Fruit fly (Drosophila melanogaster) whole organism, embryonic: ENCODE measurements around the gene nmdyn-D7.

Source experiments
- Bteb2 ChIP-seq: fragments of 200-800 bp; sonication (Bioruptor generic); optimal IDR thresholded peaks from 2 replicates; lab custom pipeline; 2016; ENCODE audit warnings: missing biosample characterization, missing genetic modification characterization
- CG10979 ChIP-seq: fragments of 200-800 bp; sonication (Bioruptor generic); optimal IDR thresholded peaks from 2 replicates; lab custom pipeline; 2018; ENCODE audit warnings: missing biosample characterization, mild to moderate bottlenecking, missing genetic modification characterization, moderate library complexity
- CG11247 ChIP-seq: fragments of 200-800 bp; sonication (Bioruptor generic); IDR thresholded peaks from 2 replicates; pipeline ENCODE4 v1.3.6; 2022; ENCODE audit warnings: missing biosample characterization, missing genetic modification characterization
- CG11456 ChIP-seq: fragments of 200-800 bp; sonication (Bioruptor generic); IDR thresholded peaks from 3 replicates; pipeline ENCODE4 v1.3.6; 2022; ENCODE audit warnings: missing biosample characterization, missing genetic modification characterization
- CG11504 ChIP-seq: fragments of 200-800 bp; sonication (Bioruptor generic); optimal IDR thresholded peaks from 3 replicates; lab custom pipeline; 2019; ENCODE audit warnings: missing biosample characterization, mild to moderate bottlenecking, missing genetic modification characterization, moderate library complexity
- CG12104 ChIP-seq: fragments of 200-800 bp; sonication (Bioruptor generic); optimal IDR thresholded peaks from 3 replicates; lab custom pipeline; 2016; ENCODE audit warnings: missing biosample characterization, missing genetic modification characterization
- CG13287 ChIP-seq: fragments of 200-800 bp; sonication (Bioruptor generic); IDR thresholded peaks from 2 replicates; pipeline ENCODE4 v1.3.6; 2022; ENCODE audit warnings: missing biosample characterization, missing genetic modification characterization; ENCODE audit not compliant: partially characterized antibody
- CG13624 ChIP-seq: fragments of 200-800 bp; sonication (Bioruptor generic); optimal IDR thresholded peaks from 2 replicates; lab custom pipeline; 2016; ENCODE audit warnings: missing biosample characterization, missing genetic modification characterization
- CG15269 ChIP-seq: fragments of 200-800 bp; sonication (Bioruptor generic); optimal IDR thresholded peaks from 2 replicates; lab custom pipeline; 2018; ENCODE audit warnings: missing biosample characterization, mild to moderate bottlenecking, missing genetic modification characterization, moderate library complexity
- CG15601 ChIP-seq: fragments of 200-800 bp; sonication (Bioruptor generic); optimal IDR thresholded peaks from 3 replicates; lab custom pipeline; 2019; ENCODE audit warnings: missing biosample characterization, mild to moderate bottlenecking, missing genetic modification characterization, moderate library complexity
- CG17186 ChIP-seq: fragments of 200-800 bp; sonication (Bioruptor generic); optimal IDR thresholded peaks from 3 replicates; lab custom pipeline; 2017; ENCODE audit warnings: missing biosample characterization, missing genetic modification reagents, missing genetic modification characterization
- CG18764 ChIP-seq: fragments of 200-800 bp; sonication (Bioruptor generic); optimal IDR thresholded peaks from 3 replicates; lab custom pipeline; 2016; ENCODE audit warnings: missing biosample characterization, missing genetic modification characterization
- CG2678 ChIP-seq: fragments of 200-800 bp; sonication (Bioruptor generic); optimal IDR thresholded peaks from 3 replicates; lab custom pipeline; 2019; ENCODE audit warnings: missing biosample characterization, mild to moderate bottlenecking, missing genetic modification characterization, moderate library complexity
- CG31224 ChIP-seq: fragments of 200-800 bp; sonication (Bioruptor generic); IDR thresholded peaks from 2 replicates; pipeline ENCODE4 v1.3.6; 2022; ENCODE audit warnings: missing biosample characterization, missing genetic modification characterization
- CG34422 ChIP-seq: fragments of 200-800 bp; sonication (Bioruptor generic); IDR thresholded peaks from 3 replicates; pipeline ENCODE4 v1.3.6; 2022; ENCODE audit warnings: missing biosample characterization, missing genetic modification characterization
- CG5180 ChIP-seq: fragments of 200-800 bp; sonication (Bioruptor generic); optimal IDR thresholded peaks from 3 replicates; lab custom pipeline; 2017; ENCODE audit warnings: missing biosample characterization, missing genetic modification characterization, mild to moderate bottlenecking, moderate library complexity, missing genetic modification reagents
- CG6683 ChIP-seq: fragments of 200-800 bp; sonication (Bioruptor generic); optimal IDR thresholded peaks from 2 replicates; lab custom pipeline; 2017; ENCODE audit warnings: missing biosample characterization, mild to moderate bottlenecking, missing genetic modification characterization, missing genetic modification reagents
- CG7271 ChIP-seq: fragments of 200-800 bp; sonication (Bioruptor generic); optimal IDR thresholded peaks from 2 replicates; lab custom pipeline; 2018; ENCODE audit warnings: missing biosample characterization, mild to moderate bottlenecking, missing genetic modification characterization, moderate library complexity
- CG8290 ChIP-seq, 3 experiments: fragments of 200-800 bp; sonication (Bioruptor generic); optimal IDR thresholded peaks; 2 replicates each; lab custom pipeline; 2016 to 2019; ENCODE audit warnings: missing biosample characterization in 3 of 3, missing genetic modification characterization in 3 of 3, mild to moderate bottlenecking in 2 of 3, moderate library complexity in 1 of 3
- Dek ChIP-seq: fragments of 200-800 bp; sonication (Bioruptor generic); optimal IDR thresholded peaks from 3 replicates; lab custom pipeline; 2019; ENCODE audit warnings: missing biosample characterization, mild to moderate bottlenecking, missing genetic modification characterization, moderate library complexity
- ERR ChIP-seq: fragments of 200-800 bp; sonication (Bioruptor generic); optimal IDR thresholded peaks from 2 replicates; lab custom pipeline; 2016; ENCODE audit warnings: missing biosample characterization, missing genetic modification characterization
- Hey ChIP-seq: fragments of 200-800 bp; sonication (Bioruptor generic); optimal IDR thresholded peaks from 3 replicates; lab custom pipeline; 2018; ENCODE audit warnings: missing biosample characterization, mild to moderate bottlenecking, missing genetic modification characterization
- Hmr ChIP-seq: fragments of 200-800 bp; sonication (Bioruptor generic); optimal IDR thresholded peaks from 3 replicates; lab custom pipeline; 2017; ENCODE audit warnings: mild to moderate bottlenecking, missing biosample characterization, missing genetic modification reagents, missing genetic modification characterization
- Oaz ChIP-seq: fragments of 200-800 bp; sonication (Bioruptor generic); IDR thresholded peaks from 2 replicates; pipeline ENCODE4 v1.3.6; 2022; ENCODE audit warnings: missing biosample characterization, missing genetic modification characterization
- Optix ChIP-seq: fragments of 200-800 bp; sonication (Bioruptor generic); IDR thresholded peaks from 3 replicates; pipeline ENCODE4 v1.3.6; 2022; ENCODE audit warnings: missing biosample characterization, missing genetic modification characterization
- Rfx ChIP-seq: fragments of 200-800 bp; sonication (Bioruptor generic); IDR thresholded peaks from 2 replicates; pipeline ENCODE4 v1.3.6; 2022; ENCODE audit warnings: missing biosample characterization, missing genetic modification characterization
- Side ChIP-seq: fragments of 200-800 bp; sonication (Bioruptor generic); optimal IDR thresholded peaks from 2 replicates; lab custom pipeline; 2016; ENCODE audit warnings: missing biosample characterization, missing genetic modification characterization
- Six4 ChIP-seq: fragments of 200-800 bp; sonication (Bioruptor generic); optimal IDR thresholded peaks from 2 replicates; lab custom pipeline; 2016; ENCODE audit warnings: missing biosample characterization, missing genetic modification characterization
- ab ChIP-seq: fragments of 200-800 bp; sonication (Bioruptor generic); optimal IDR thresholded peaks from 2 replicates; lab custom pipeline; 2016; ENCODE audit warnings: missing biosample characterization, missing genetic modification characterization
- az2 ChIP-seq: fragments of 200-800 bp; sonication (Bioruptor generic); optimal IDR thresholded peaks from 3 replicates; lab custom pipeline; 2016; ENCODE audit warnings: missing biosample characterization, missing genetic modification characterization
- bab2 ChIP-seq: fragments of 200-800 bp; sonication (Bioruptor generic); optimal IDR thresholded peaks from 2 replicates; lab custom pipeline; 2016; ENCODE audit warnings: missing biosample characterization, missing genetic modification characterization
- br ChIP-seq: fragments of >200 bp; optimal IDR thresholded peaks from 2 replicates; lab custom pipeline; 2017
- cas ChIP-seq: fragments of 200-800 bp; sonication (Bioruptor generic); IDR thresholded peaks from 2 replicates; pipeline ENCODE4 v1.3.6; 2022; ENCODE audit warnings: missing biosample characterization, missing genetic modification characterization
- ci ChIP-seq: fragments of 200-800 bp; sonication (Bioruptor generic); IDR thresholded peaks from 3 replicates; pipeline ENCODE4 v1.3.6; 2022; ENCODE audit warnings: missing biosample characterization, missing genetic modification characterization
- dmrt99B ChIP-seq: fragments of 200-800 bp; sonication (Bioruptor generic); optimal IDR thresholded peaks from 2 replicates; lab custom pipeline; 2018; ENCODE audit warnings: missing biosample characterization, mild to moderate bottlenecking, missing genetic modification characterization, moderate library complexity
- emc ChIP-seq: fragments of 200-800 bp; sonication (Bioruptor generic); optimal IDR thresholded peaks from 2 replicates; lab custom pipeline; 2016; ENCODE audit warnings: missing biosample characterization, missing genetic modification characterization
- grn ChIP-seq: fragments of 200-800 bp; sonication (Bioruptor generic); optimal IDR thresholded peaks from 3 replicates; lab custom pipeline; 2017; ENCODE audit warnings: missing biosample characterization, missing genetic modification characterization
- gro ChIP-seq: fragments of 200-800 bp; sonication (Bioruptor generic); optimal IDR thresholded peaks from 2 replicates; lab custom pipeline; 2016; ENCODE audit warnings: missing biosample characterization, missing genetic modification characterization
- hb ChIP-seq: fragments of 200-800 bp; sonication (Bioruptor generic); IDR thresholded peaks from 3 replicates; pipeline ENCODE4 v1.3.6; 2022; ENCODE audit warnings: missing biosample characterization, missing genetic modification characterization; ENCODE audit not compliant: partially characterized antibody
- ind ChIP-seq: fragments of 200-800 bp; sonication (Bioruptor generic); optimal IDR thresholded peaks from 3 replicates; lab custom pipeline; 2016; ENCODE audit warnings: missing biosample characterization, missing genetic modification characterization
- knrl ChIP-seq: fragments of 200-800 bp; sonication (Bioruptor generic); IDR thresholded peaks from 3 replicates; pipeline ENCODE4 v1.3.6; 2022; ENCODE audit warnings: missing biosample characterization, missing genetic modification characterization; ENCODE audit not compliant: partially characterized antibody
- nmo ChIP-seq: fragments of 200-800 bp; sonication (Bioruptor generic); optimal IDR thresholded peaks from 2 replicates; lab custom pipeline; 2018; ENCODE audit warnings: missing biosample characterization, mild to moderate bottlenecking, missing genetic modification characterization, moderate library complexity
- nom ChIP-seq: fragments of 200-800 bp; sonication (Bioruptor generic); optimal IDR thresholded peaks from 2 replicates; lab custom pipeline; 2017; ENCODE audit warnings: missing biosample characterization, missing genetic modification characterization, mild to moderate bottlenecking, moderate library complexity, missing genetic modification reagents
- oc ChIP-seq: fragments of 200-800 bp; sonication (Bioruptor generic); optimal IDR thresholded peaks from 2 replicates; lab custom pipeline; 2018; ENCODE audit warnings: missing biosample characterization, mild to moderate bottlenecking, missing genetic modification characterization, moderate library complexity
- odd ChIP-seq: fragments of 200-800 bp; sonication (Bioruptor generic); optimal IDR thresholded peaks from 2 replicates; lab custom pipeline; 2017; ENCODE audit warnings: missing biosample characterization, mild to moderate bottlenecking, missing genetic modification characterization
- phol ChIP-seq: fragments of 200-800 bp; sonication (Bioruptor generic); optimal IDR thresholded peaks from 3 replicates; lab custom pipeline; 2018; ENCODE audit warnings: missing biosample characterization, mild to moderate bottlenecking, missing genetic modification characterization, moderate library complexity
- pum ChIP-seq: fragments of 200-800 bp; sonication (Bioruptor generic); optimal IDR thresholded peaks from 2 replicates; lab custom pipeline; 2016; ENCODE audit warnings: missing biosample characterization, missing genetic modification characterization
- sens ChIP-seq: fragments of 200-800 bp; sonication (Bioruptor generic); peaks from one replicate; lab custom pipeline; 2016; ENCODE audit warnings: missing biosample characterization, missing genetic modification characterization
- tap ChIP-seq: fragments of 200-800 bp; optimal IDR thresholded peaks from 3 replicates; lab custom pipeline; 2019; ENCODE audit warnings: missing biosample characterization, mild to moderate bottlenecking, missing genetic modification characterization, moderate library complexity
- trem ChIP-seq: fragments of 200-800 bp; optimal IDR thresholded peaks from 3 replicates; lab custom pipeline; 2019; ENCODE audit warnings: missing biosample characterization, mild to moderate bottlenecking, missing genetic modification characterization, moderate library complexity
- twi ChIP-seq: fragments of 200-800 bp; optimal IDR thresholded peaks from 2 replicates; lab custom pipeline; 2019; ENCODE audit warnings: missing biosample characterization, mild to moderate bottlenecking, missing genetic modification characterization, moderate library complexity

The nmdyn-D7 gene

DNA sequence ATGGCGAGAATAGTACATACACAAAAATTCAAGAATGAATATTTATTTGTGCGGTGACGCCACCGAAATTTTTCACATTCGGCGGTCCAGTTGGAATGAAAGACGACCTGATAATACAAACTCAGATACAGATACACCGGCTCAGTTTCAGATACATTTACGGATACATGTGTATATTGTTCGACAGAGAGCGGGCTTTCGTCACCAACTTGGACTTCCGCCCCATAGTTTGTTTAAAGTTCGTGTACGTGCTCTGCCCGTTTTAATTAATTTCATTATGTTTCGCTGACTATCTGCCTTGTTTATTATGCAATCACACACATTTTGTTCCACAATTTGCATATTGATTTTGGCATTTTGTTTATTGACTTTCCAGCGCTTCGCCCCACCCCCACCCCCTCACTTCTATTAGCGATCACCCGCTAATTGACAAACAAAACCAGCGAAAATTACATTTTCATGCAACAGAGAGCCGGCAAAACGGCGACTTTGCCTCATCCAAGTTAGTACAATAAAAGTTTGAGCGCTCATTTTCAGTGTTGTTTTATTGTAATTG is 21.5 kb downstream of the nmdyn-D7 start (continued):
- TF ChIP-seq CG6683 (GFP tag; lab: Kevin White, UChicago) (peak; percentile 5), Hmr (peak; percentile 44), pum (GFP tag; lab: Kevin White, UChicago) (no peak), CG8290 (GFP tag; optimal IDR thresholded peaks at IDR 0.05; lab: Kevin White, UChicago) (no peak), CG8290 (tag; optimal IDR thresholded peaks at IDR 0.05; lab: Kevin White, UChicago) (peak in 1 of 2 experiments; percentile 62), CG15269 (tag; lab: Kevin White, UChicago) (peak; percentile 33), oc (tag; lab: Kevin White, UChicago) (no peak), hb (GFP tag; lab: Robert Waterston, UW) (no peak), ab (GFP tag; lab: Kevin White, UChicago) (no peak), gro (GFP tag; lab: Kevin White, UChicago) (peak; percentile 31), Rfx (no peak), cas (GFP tag; lab: Robert Waterston, UW) (no peak), CG7271 (tag; lab: Kevin White, UChicago) (no peak), bab2 (GFP tag; lab: Kevin White, UChicago) (peak; percentile 32), br (lab: Kevin White, UChicago) (no peak), tap (tag; lab: Kevin White, UChicago) (no peak), Hey (no peak), CG5180 (peak; percentile 45), sens (GFP tag; lab: Kevin White, UChicago) (peak; percentile 14), Dek (tag; lab: Kevin White, UChicago) (peak; percentile 12), grn (no peak), ind (GFP tag; lab: Kevin White, UChicago) (no peak), Six4 (GFP tag; lab: Kevin White, UChicago) (no peak), twi (tag; lab: Kevin White, UChicago) (no peak), CG17186 (GFP tag; lab: Kevin White, UChicago) (no peak), CG13624 (GFP tag; lab: Kevin White, UChicago) (no peak), CG11504 (no peak), trem (tag; lab: Kevin White, UChicago) (no peak), Oaz (no peak), Bteb2 (GFP tag; lab: Kevin White, UChicago) (no peak), Side (peak; percentile 28), Optix (GFP tag; lab: Robert Waterston, UW) (no peak), CG12104 (GFP tag; lab: Kevin White, UChicago) (no peak), nmo (GFP tag; lab: Kevin White, UChicago) (no peak), phol (no peak), knrl (GFP tag; lab: Robert Waterston, UW) (no peak), CG13287 (GFP tag; lab: Robert Waterston, UW) (no peak), ERR (GFP tag; lab: Kevin White, UChicago) (no peak), odd (GFP tag; lab: Kevin White, UChicago) (no peak), CG15601 (tag; lab: Kevin White, UChicago) (peak; percentile 4), CG11456 (GFP tag; lab: Robert Waterston, UW) (no peak), CG34422 (no peak), CG10979 (no peak), nom (GFP tag; lab: Kevin White, UChicago) (no peak), az2 (GFP tag; lab: Kevin White, UChicago) (no peak), ci (no peak), CG31224 (GFP tag; lab: Robert Waterston, UW) (no peak), CG2678 (tag; lab: Kevin White, UChicago) (peak; percentile 46), CG11247 (GFP tag; lab: Robert Waterston, UW) (no peak), CG18764 (GFP tag; lab: Kevin White, UChicago) (no peak), dmrt99B (tag; lab: Kevin White, UChicago) (peak; percentile 45), emc (no peak)
